Fruit fly (Drosophila melanogaster) whole organism, embryonic: ENCODE measurements around the gene CG1909.

Experiments
- Vsx1 ChIP-seq: fragments of 200-800 bp; sonication (Bioruptor generic); optimal IDR thresholded peaks from 2 replicates; lab custom pipeline; 2017; ENCODE audit warnings: missing biosample characterization, mild to moderate bottlenecking, missing genetic modification characterization, missing genetic modification reagents
- maf-S ChIP-seq: fragments of 200-800 bp; sonication (Bioruptor generic); optimal IDR thresholded peaks from 2 replicates; lab custom pipeline; 2016; ENCODE audit warnings: missing biosample characterization, missing genetic modification characterization

DNA sequence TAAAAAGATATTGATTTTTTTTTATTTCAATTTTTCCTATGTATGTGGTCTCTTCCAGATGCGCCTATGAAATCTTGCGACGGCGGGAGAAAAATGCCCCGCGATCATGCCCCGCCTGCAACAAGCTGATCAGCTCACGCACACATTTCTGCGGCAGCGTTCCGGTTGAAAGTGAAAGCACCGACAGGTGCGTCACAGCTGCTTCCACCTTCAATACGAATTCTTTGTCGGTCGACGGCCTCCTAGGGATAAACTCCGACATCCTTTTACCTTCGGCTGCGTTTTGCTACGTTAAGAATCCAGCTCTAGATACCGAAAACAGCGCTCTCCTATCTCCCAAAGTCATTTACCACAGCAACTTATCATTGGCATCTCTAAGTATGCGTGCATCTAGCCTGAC is 5.6 kb downstream of the CG1909 start:
- no peak for TF ChIP-seq maf-S (GFP tag; lab: Kevin White, UChicago)
- no peak for TF ChIP-seq Vsx1 (GFP tag; lab: Kevin White, UChicago)
